Fruit fly (Drosophila melanogaster) whole organism, embryonic: ENCODE data around the gene IntS9.

Experiments used
- Ada2b ChIP-seq: fragments of 200-800 bp; sonication (Bioruptor generic); IDR thresholded peaks from 2 replicates; pipeline ENCODE4 v1.3.6; 2022; ENCODE audit warnings: missing biosample characterization, missing genetic modification characterization
- Aef1 ChIP-seq: fragments of 200-800 bp; sonication (Bioruptor generic); IDR thresholded peaks from 3 replicates; pipeline ENCODE4 v1.3.6; 2022; ENCODE audit warnings: missing biosample characterization, missing genetic modification characterization
- BtbVII ChIP-seq: fragments of 200-800 bp; sonication (Bioruptor generic); optimal IDR thresholded peaks from 3 replicates; lab custom pipeline; 2017; ENCODE audit warnings: missing biosample characterization, mild to moderate bottlenecking, missing genetic modification characterization
- CG10209 ChIP-seq: fragments of 200-800 bp; sonication (Bioruptor generic); optimal IDR thresholded peaks from 3 replicates; lab custom pipeline; 2017; ENCODE audit warnings: missing biosample characterization, mild to moderate bottlenecking, missing genetic modification characterization, missing genetic modification reagents
- CG10267 ChIP-seq: fragments of 200-800 bp; sonication (Bioruptor generic); optimal IDR thresholded peaks from 2 replicates; lab custom pipeline; 2018; ENCODE audit warnings: missing biosample characterization, mild to moderate bottlenecking, missing genetic modification characterization, moderate library complexity
- CG10959 ChIP-seq: fragments of 200-800 bp; sonication (Bioruptor generic); IDR thresholded peaks from 2 replicates; pipeline ENCODE4 v1.3.6; 2022; ENCODE audit warnings: missing biosample characterization, missing genetic modification characterization
- CG12299 ChIP-seq: fragments of 200-800 bp; sonication (Bioruptor generic); optimal IDR thresholded peaks from 2 replicates; lab custom pipeline; 2018; ENCODE audit warnings: missing biosample characterization, mild to moderate bottlenecking, missing genetic modification characterization
- CG13775 ChIP-seq: fragments of 200-800 bp; sonication (Bioruptor generic); optimal IDR thresholded peaks from 3 replicates; lab custom pipeline; 2017; ENCODE audit warnings: missing biosample characterization, mild to moderate bottlenecking, missing genetic modification characterization
- CG14050 ChIP-seq: fragments of 200-800 bp; sonication (Bioruptor generic); IDR thresholded peaks from 3 replicates; pipeline ENCODE4 v1.3.6; 2022; ENCODE audit warnings: missing biosample characterization, missing genetic modification characterization
- CG14441 ChIP-seq: fragments of 200-800 bp; sonication (Bioruptor generic); IDR thresholded peaks from 2 replicates; pipeline ENCODE4 v1.3.6; 2022; ENCODE audit warnings: missing biosample characterization, missing genetic modification characterization
- CG14860 ChIP-seq: fragments of 200-800 bp; sonication (Bioruptor generic); IDR thresholded peaks from 3 replicates; pipeline ENCODE4 v1.3.6; 2022; ENCODE audit warnings: missing biosample characterization, missing genetic modification characterization; ENCODE audit not compliant: partially characterized antibody
- CG1647 ChIP-seq: fragments of 200-800 bp; sonication (Bioruptor generic); optimal IDR thresholded peaks from 3 replicates; lab custom pipeline; 2016; ENCODE audit warnings: missing biosample characterization, missing genetic modification characterization
- CG17359 ChIP-seq: fragments of 200-800 bp; sonication (Bioruptor generic); optimal IDR thresholded peaks from 3 replicates; lab custom pipeline; 2018; ENCODE audit warnings: missing biosample characterization, mild to moderate bottlenecking, missing genetic modification characterization, moderate library complexity
- CG1792 ChIP-seq: fragments of 200-800 bp; sonication (Bioruptor generic); optimal IDR thresholded peaks from 2 replicates; lab custom pipeline; 2016; ENCODE audit warnings: missing biosample characterization, missing genetic modification characterization
- CG18599 ChIP-seq: fragments of 200-800 bp; sonication (Bioruptor generic); optimal IDR thresholded peaks from 3 replicates; lab custom pipeline; 2017; ENCODE audit warnings: missing biosample characterization, missing genetic modification characterization, mild to moderate bottlenecking, moderate library complexity, missing genetic modification reagents
- CG33213 ChIP-seq: fragments of 200-800 bp; sonication (Bioruptor generic); optimal IDR thresholded peaks from 3 replicates; lab custom pipeline; 2016; ENCODE audit warnings: missing biosample characterization, missing genetic modification characterization
- CG4730 ChIP-seq: fragments of 200-800 bp; sonication (Bioruptor generic); IDR thresholded peaks from 2 replicates; pipeline ENCODE4 v1.3.6; 2022; ENCODE audit warnings: missing biosample characterization, missing genetic modification characterization
- CG5180 ChIP-seq: fragments of 200-800 bp; sonication (Bioruptor generic); optimal IDR thresholded peaks from 3 replicates; lab custom pipeline; 2017; ENCODE audit warnings: missing biosample characterization, missing genetic modification characterization, mild to moderate bottlenecking, moderate library complexity, missing genetic modification reagents
- CG6689 ChIP-seq: fragments of 200-800 bp; sonication (Bioruptor generic); IDR thresholded peaks from 2 replicates; pipeline ENCODE4 v1.3.6; 2022; ENCODE audit warnings: missing biosample characterization, missing genetic modification characterization
- CG9876 ChIP-seq: fragments of 200-800 bp; sonication (Bioruptor generic); optimal IDR thresholded peaks from 2 replicates; lab custom pipeline; 2016; ENCODE audit warnings: missing biosample characterization, missing genetic modification characterization
- Chrac-16 ChIP-seq: fragments of 200-800 bp; sonication (Bioruptor generic); optimal IDR thresholded peaks from 3 replicates; lab custom pipeline; 2016; ENCODE audit warnings: missing biosample characterization, missing genetic modification characterization
- D ChIP-seq, 2 experiments: fragments of 200-800 bp in 1 of 2; fragments of >200 bp in 1 of 2; sonication (Bioruptor generic) in 1 of 2; optimal IDR thresholded peaks; 2 replicates in 1 of 2; 3 replicates in 1 of 2; lab custom pipeline; 2017; ENCODE audit warnings: mild to moderate bottlenecking in 1 of 2, missing biosample characterization in 1 of 2, missing genetic modification characterization in 1 of 2, missing genetic modification reagents in 1 of 2
- Fer3 ChIP-seq: fragments of 200-800 bp; sonication (Bioruptor generic); optimal IDR thresholded peaks from 2 replicates; lab custom pipeline; 2018; ENCODE audit warnings: missing biosample characterization, mild to moderate bottlenecking, missing genetic modification characterization, moderate library complexity
- Gug ChIP-seq: fragments of 200-800 bp; sonication (Bioruptor generic); IDR thresholded peaks from 4 replicates; pipeline ENCODE4 v1.3.6; 2022; ENCODE audit warnings: missing biosample characterization, missing genetic modification characterization
- HLH4C ChIP-seq: fragments of 200-800 bp; sonication (Bioruptor generic); IDR thresholded peaks from 3 replicates; pipeline ENCODE4 v1.3.6; 2022; ENCODE audit warnings: missing biosample characterization, missing genetic modification characterization; ENCODE audit not compliant: partially characterized antibody
- Hr39 ChIP-seq: fragments of >200 bp; optimal IDR thresholded peaks from 2 replicates; lab custom pipeline; 2017
- Jarid2 ChIP-seq: fragments of 200-800 bp; sonication (Bioruptor generic); optimal IDR thresholded peaks from 3 replicates; lab custom pipeline; 2017; ENCODE audit warnings: mild to moderate bottlenecking, missing biosample characterization, missing genetic modification reagents, missing genetic modification characterization
- Kr ChIP-seq: fragments of 200-800 bp; sonication (Bioruptor generic); optimal IDR thresholded peaks from 2 replicates; lab custom pipeline; 2017; ENCODE audit warnings: missing biosample characterization, mild to moderate bottlenecking, missing genetic modification characterization
- Mad ChIP-seq: fragments of 200-800 bp; sonication (Bioruptor generic); optimal IDR thresholded peaks from 2 replicates; lab custom pipeline; 2016; ENCODE audit warnings: missing biosample characterization, missing genetic modification characterization
- Max ChIP-seq: fragments of 200-800 bp; sonication (Bioruptor generic); optimal IDR thresholded peaks from 2 replicates; lab custom pipeline; 2016; ENCODE audit warnings: missing biosample characterization, mild to moderate bottlenecking, missing genetic modification characterization
- Myb ChIP-seq: fragments of 200-800 bp; sonication (Bioruptor generic); optimal IDR thresholded peaks from 2 replicates; lab custom pipeline; 2016; ENCODE audit warnings: missing biosample characterization, missing genetic modification characterization
- Ravus ChIP-seq: fragments of 200-800 bp; sonication (Bioruptor generic); IDR thresholded peaks from 2 replicates; pipeline ENCODE4 v1.3.6; 2022; ENCODE audit warnings: missing biosample characterization, missing genetic modification characterization
- Scr ChIP-seq: fragments of 200-800 bp; sonication (Bioruptor generic); IDR thresholded peaks from 2 replicates; pipeline ENCODE4 v1.3.6; 2022; ENCODE audit warnings: missing biosample characterization, missing genetic modification characterization; ENCODE audit not compliant: partially characterized antibody
- Sox102F ChIP-seq: fragments of 200-800 bp; sonication (Bioruptor generic); optimal IDR thresholded peaks from 2 replicates; lab custom pipeline; 2018; ENCODE audit warnings: missing biosample characterization, mild to moderate bottlenecking, missing genetic modification characterization, moderate library complexity
- abd-A ChIP-seq: fragments of 200-800 bp; sonication (Bioruptor generic); optimal IDR thresholded peaks from 3 replicates; lab custom pipeline; 2019; ENCODE audit warnings: missing biosample characterization, mild to moderate bottlenecking, missing genetic modification characterization, moderate library complexity
- bowl ChIP-seq: fragments of 200-800 bp; sonication (Bioruptor generic); IDR thresholded peaks from 2 replicates; pipeline ENCODE4 v1.3.6; 2022; ENCODE audit warnings: missing biosample characterization, missing genetic modification characterization
- btn ChIP-seq: fragments of 200-800 bp; sonication (Bioruptor generic); optimal IDR thresholded peaks from 2 replicates; lab custom pipeline; 2016; ENCODE audit warnings: missing biosample characterization, missing genetic modification characterization
- danr ChIP-seq: fragments of 200-800 bp; sonication (Bioruptor generic); IDR thresholded peaks from 2 replicates; pipeline ENCODE4 v1.3.6; 2022; ENCODE audit warnings: missing biosample characterization, missing genetic modification characterization
- emc ChIP-seq: fragments of 200-800 bp; sonication (Bioruptor generic); optimal IDR thresholded peaks from 2 replicates; lab custom pipeline; 2016; ENCODE audit warnings: missing biosample characterization, missing genetic modification characterization
- ems ChIP-seq: fragments of 200-800 bp; sonication (Bioruptor generic); optimal IDR thresholded peaks from 3 replicates; lab custom pipeline; 2016; ENCODE audit warnings: missing biosample characterization, missing genetic modification characterization
- en ChIP-seq: fragments of 200-800 bp; sonication (Bioruptor generic); optimal IDR thresholded peaks from 2 replicates; lab custom pipeline; 2016; ENCODE audit warnings: missing biosample characterization, missing genetic modification characterization
- fd64A ChIP-seq: fragments of 200-800 bp; sonication (Bioruptor generic); optimal IDR thresholded peaks from 3 replicates; lab custom pipeline; 2018; ENCODE audit warnings: missing biosample characterization, mild to moderate bottlenecking, missing genetic modification characterization
- kni ChIP-seq: fragments of 200-800 bp; sonication (Bioruptor generic); optimal IDR thresholded peaks from 3 replicates; lab custom pipeline; 2017; ENCODE audit warnings: mild to moderate bottlenecking, missing biosample characterization, missing genetic modification reagents, missing genetic modification characterization
- nom ChIP-seq: fragments of 200-800 bp; sonication (Bioruptor generic); optimal IDR thresholded peaks from 2 replicates; lab custom pipeline; 2017; ENCODE audit warnings: missing biosample characterization, missing genetic modification characterization, mild to moderate bottlenecking, moderate library complexity, missing genetic modification reagents
- psq ChIP-seq: fragments of 200-800 bp; sonication (Bioruptor generic); optimal IDR thresholded peaks from 2 replicates; lab custom pipeline; 2017; ENCODE audit warnings: missing biosample characterization, missing genetic modification characterization
- ranshi ChIP-seq: fragments of 200-800 bp; sonication (Bioruptor generic); IDR thresholded peaks from 2 replicates; pipeline ENCODE4 v1.3.6; 2022; ENCODE audit warnings: missing biosample characterization, missing genetic modification characterization
- sisA ChIP-seq: fragments of 200-800 bp; sonication (Bioruptor generic); IDR thresholded peaks from 2 replicates; pipeline ENCODE4 v1.3.6; 2022; ENCODE audit warnings: missing biosample characterization, missing genetic modification characterization
- slou ChIP-seq: fragments of 200-800 bp; sonication (Bioruptor generic); optimal IDR thresholded peaks from 3 replicates; lab custom pipeline; 2016; ENCODE audit warnings: missing biosample characterization, missing genetic modification characterization
- z ChIP-seq: fragments of 200-800 bp; sonication (Bioruptor generic); IDR thresholded peaks from 3 replicates; pipeline ENCODE4 v1.3.6; 2022; ENCODE audit warnings: missing biosample characterization, missing genetic modification characterization

The IntS9 gene

DNA sequence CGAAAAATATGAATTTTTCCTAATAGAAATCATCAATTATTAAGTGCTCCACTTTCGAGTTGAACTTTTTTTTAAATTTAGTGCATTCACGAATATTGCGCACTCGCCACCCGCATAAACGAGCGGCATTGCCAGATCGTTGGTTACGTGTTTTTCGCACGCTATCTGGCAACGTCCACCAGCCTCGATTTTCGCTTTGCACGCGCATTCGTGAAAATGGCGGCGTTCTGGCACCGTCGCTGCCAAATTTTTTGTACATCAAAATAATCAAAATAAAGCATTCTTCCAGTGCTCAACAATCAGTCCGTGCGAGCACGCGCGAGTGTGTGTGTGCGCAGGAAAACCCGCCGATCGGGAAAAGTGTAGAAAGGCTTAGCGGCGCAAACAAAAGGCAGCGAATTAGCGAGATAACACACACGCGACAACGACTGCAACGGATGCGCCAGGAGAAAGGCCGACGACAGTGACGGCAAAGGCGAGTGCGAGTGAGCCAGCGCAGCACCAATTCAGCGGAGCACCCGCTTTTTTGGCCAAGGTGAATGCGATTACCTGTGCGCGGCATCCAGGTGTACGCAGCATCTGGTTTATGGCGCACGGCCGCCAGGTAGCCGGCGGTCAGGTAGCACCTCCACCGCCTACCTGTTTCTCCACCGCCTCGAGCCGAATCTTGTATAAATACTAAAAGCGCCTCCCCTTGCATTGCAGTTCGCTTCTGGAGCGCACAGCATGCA, 8.3 kb upstream of the IntS9 start (continued):
- TF ChIP-seq Chrac-16 (GFP tag; lab: Kevin White, UChicago) (peak; percentile 83), z (GFP tag; lab: Robert Waterston, UW) (0 out of 3 replicates have a peak, but pooled peaks have one; percentile 52), Myb (GFP tag; lab: Kevin White, UChicago) (peak; percentile 33), CG12299 (tag; lab: Kevin White, UChicago) (no peak), BtbVII (GFP tag; lab: Kevin White, UChicago) (peak; percentile 85), Kr (no peak), btn (GFP tag; lab: Kevin White, UChicago) (no peak), CG1792 (GFP tag; lab: Kevin White, UChicago) (peak; percentile 86), Aef1 (GFP tag; lab: Robert Waterston, UW) (peak; percentile 70), CG10959 (GFP tag; lab: Robert Waterston, UW) (0 out of 2 replicates have a peak, but pooled peaks have one; percentile 29), emc (GFP tag; lab: Kevin White, UChicago) (peak; percentile 76), CG33213 (GFP tag; lab: Kevin White, UChicago) (peak; percentile 85), CG4730 (GFP tag; lab: Robert Waterston, UW) (peak; percentile 52; the same call in 1 of the 2 replicates), ems (GFP tag; lab: Kevin White, UChicago) (peak; percentile 86), CG10209 (GFP tag; lab: Kevin White, UChicago) (peak; percentile 84), fd64A (peak; percentile 5), Max (GFP tag; lab: Kevin White, UChicago) (peak; percentile 88), Hr39 (lab: Kevin White, UChicago) (no peak), D (optimal IDR thresholded peaks at IDR 0.05; lab: Kevin White, UChicago) (no peak), D (GFP tag; optimal IDR thresholded peaks at IDR 0.05; lab: Kevin White, UChicago) (peak; percentile 58), psq (GFP tag; lab: Kevin White, UChicago) (peak; percentile 91), sisA (GFP tag; lab: Robert Waterston, UW) (peak; percentile 72), bowl (GFP tag; lab: Robert Waterston, UW) (no peak), Jarid2 (GFP tag; lab: Kevin White, UChicago) (no peak), Fer3 (tag; lab: Kevin White, UChicago) (no peak), abd-A (tag; lab: Kevin White, UChicago) (no peak), slou (GFP tag; lab: Kevin White, UChicago) (peak; percentile 32), ranshi (GFP tag; lab: Robert Waterston, UW) (peak; percentile 75; the same call in 1 of the 2 replicates), danr (GFP tag; lab: Robert Waterston, UW) (peak; percentile 49; the same call in 1 of the 2 replicates), CG14050 (GFP tag; lab: Robert Waterston, UW) (peak; percentile 59), CG13775 (GFP tag; lab: Kevin White, UChicago) (peak; percentile 84), HLH4C (GFP tag; lab: Robert Waterston, UW) (peak; percentile 65), CG14441 (GFP tag; lab: Robert Waterston, UW) (peak; percentile 77), CG14860 (GFP tag; lab: Robert Waterston, UW) (peak; percentile 32; the same call in 1 of the 3 replicates), kni (GFP tag; lab: Kevin White, UChicago) (peak; percentile 99), CG10267 (tag; lab: Kevin White, UChicago) (peak; percentile 82), Scr (peak; percentile 62), CG9876 (GFP tag; lab: Kevin White, UChicago) (peak; percentile 50), Ravus (GFP tag; lab: Robert Waterston, UW) (no peak; the same call in 1 of the 2 replicates), Sox102F (GFP tag; lab: Kevin White, UChicago) (no peak), nom (peak; percentile 73), CG1647 (peak; percentile 57), CG17359 (peak; percentile 73), en (GFP tag; lab: Kevin White, UChicago) (peak; percentile 27), Ada2b (GFP tag; lab: Robert Waterston, UW) (peak; percentile 71), CG5180 (GFP tag; lab: Kevin White, UChicago) (no peak), CG18599 (GFP tag; lab: Kevin White, UChicago) (no peak), Mad (peak; percentile 81), CG6689 (peak; percentile 83), Gug (GFP tag; lab: Robert Waterston, UW) (peak; percentile 76; the same call in 3 of the 4 replicates)
